Worm (Caenorhabditis elegans): ENCODE results near the gene K11G9.5.

DNA sequence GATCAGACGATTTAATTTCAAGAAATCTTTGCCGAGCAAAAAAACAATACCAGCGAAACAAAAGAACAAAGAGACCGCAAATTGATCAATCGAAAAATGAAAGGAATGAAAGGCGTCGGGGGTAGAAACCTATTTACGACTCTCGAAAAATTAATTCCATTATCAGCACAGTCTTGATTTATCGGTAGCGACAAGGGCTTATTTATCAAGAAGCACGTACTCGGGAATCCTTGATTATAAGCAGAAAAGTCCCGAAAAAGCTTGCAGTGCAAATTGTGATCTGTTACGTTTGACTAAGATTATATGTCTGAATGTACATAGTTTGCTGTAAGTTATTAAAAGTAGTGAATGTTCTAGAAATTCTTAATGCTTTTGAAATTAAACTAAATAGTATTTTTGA is 21.7 kb downstream of the K11G9.5 start:
- no peak for TF ChIP-seq R02D3.7 (tag; optimal IDR thresholded peaks at IDR 0.05)
- TF ChIP-seq nhr-102 (tag; optimal IDR thresholded peaks at IDR 0.05) = no peak
- no peak for TF ChIP-seq attf-4 (tag; optimal IDR thresholded peaks at IDR 0.05)
- no peak for TF ChIP-seq mxl-3 (GFP tag; optimal IDR thresholded peaks at IDR 0.05)
- TF ChIP-seq nhr-11 (tag; optimal IDR thresholded peaks at IDR 0.05) = no peak
- no peak for TF ChIP-seq lin-15B (tag; optimal IDR thresholded peaks at IDR 0.05)
- TF ChIP-seq ces-1 (GFP tag; optimal IDR thresholded peaks at IDR 0.05) = no peak
- no peak for TF ChIP-seq tra-1 (GFP tag; IDR thresholded peaks at IDR 0.05)
- no peak for TF ChIP-seq rbr-2 (tag; optimal IDR thresholded peaks at IDR 0.05)
- TF ChIP-seq pqm-1 (tag; optimal IDR thresholded peaks at IDR 0.05) = no peak
- no peak for TF ChIP-seq lin-39 (tag; optimal IDR thresholded peaks at IDR 0.05)
- no peak for TF ChIP-seq fos-1 (tag; optimal IDR thresholded peaks at IDR 0.05)
- TF ChIP-seq dpl-1 (GFP tag; optimal IDR thresholded peaks at IDR 0.05) = no peak
- no peak for TF ChIP-seq nhr-76 (tag; optimal IDR thresholded peaks at IDR 0.05)

All from whole organism, L4 larva.